Worm (Caenorhabditis elegans) whole organism, young adult: ENCODE results near the gene F45H10.2.

Experiments
- B0035.1 ChIP-seq: sonication (generic microtip); optimal IDR thresholded peaks from 2 replicates; lab custom pipeline; 2016; ENCODE audit warnings: missing genetic modification characterization, mild to moderate bottlenecking, missing compliant biosample characterization, missing genotype, missing genetic modification reagents
- C06A6.2 ChIP-seq: fragments of 200-800 bp; sonication (Bioruptor generic); conservative IDR thresholded peaks from 2 replicates; pipeline ENCODE4 v1.3.6; 2022; ENCODE audit warnings: missing genetic modification characterization, missing compliant biosample characterization
- F22D6.2 ChIP-seq: sonication (generic microtip); optimal IDR thresholded peaks from 2 replicates; lab custom pipeline; 2016; ENCODE audit warnings: mild to moderate bottlenecking, missing genetic modification characterization, missing compliant biosample characterization
- F49E8.2 ChIP-seq: sonication (generic microtip); optimal IDR thresholded peaks from 3 replicates; lab custom pipeline; 2017; ENCODE audit warnings: missing genetic modification characterization, mild to moderate bottlenecking, missing compliant biosample characterization, antibody characterized with exemption, moderate library complexity; ENCODE audit not compliant: insufficient read depth
- F57C9.4 ChIP-seq: sonication (generic microtip); optimal IDR thresholded peaks from 2 replicates; lab custom pipeline; 2017; ENCODE audit warnings: mild to moderate bottlenecking, missing genetic modification characterization, missing compliant biosample characterization
- K12H6.12 ChIP-seq: fragments of 200-800 bp; sonication (Bioruptor generic); optimal IDR thresholded peaks from 2 replicates; lab custom pipeline; 2018; ENCODE audit warnings: mild to moderate bottlenecking, missing genetic modification characterization, missing compliant biosample characterization
- T07F8.4 ChIP-seq: sonication (generic microtip); optimal IDR thresholded peaks from 2 replicates; lab custom pipeline; 2016; ENCODE audit warnings: mild to moderate bottlenecking, missing genetic modification characterization, moderate library complexity, missing compliant biosample characterization
- Y53G8AR.9 ChIP-seq: fragments of 200-800 bp; sonication (Bioruptor generic); conservative IDR thresholded peaks from 2 replicates; pipeline ENCODE4 v1.3.6; 2022; ENCODE audit warnings: missing genetic modification reagents, missing genetic modification characterization, missing compliant biosample characterization
- Y56A3A.18 ChIP-seq: fragments of 200-800 bp; sonication (Bioruptor generic); IDR thresholded peaks from 2 replicates; pipeline ENCODE4 v1.3.6; 2022; ENCODE audit warnings: missing genetic modification reagents, missing genetic modification characterization, missing compliant biosample characterization
- Y79H2A.3 ChIP-seq: fragments of 200-800 bp; sonication (Bioruptor generic); conservative IDR thresholded peaks from 2 replicates; pipeline ENCODE4 v1.3.6; 2022; ENCODE audit warnings: missing genetic modification reagents, missing genetic modification characterization, missing compliant biosample characterization
- akir-1 ChIP-seq: fragments of 200-800 bp; sonication (Bioruptor generic); optimal IDR thresholded peaks from 2 replicates; lab custom pipeline; 2018; ENCODE audit warnings: mild to moderate bottlenecking, missing genetic modification characterization, moderate library complexity, missing compliant biosample characterization
- ama-1 ChIP-seq, 3 experiments: fragments of 150-350 bp in 1 of 3; sonication (generic microtip) in 2 of 3; optimal IDR thresholded peaks; 2 replicates each; lab custom pipeline; 2014 to 2018; ENCODE audit warnings: missing biosample characterization in 2 of 3, missing genetic modification characterization in 2 of 3, missing genetic modification reagents in 2 of 3
- atf-7 ChIP-seq: sonication (generic microtip); optimal IDR thresholded peaks from 2 replicates; lab custom pipeline; 2017; ENCODE audit warnings: mild to moderate bottlenecking, missing genetic modification characterization, missing compliant biosample characterization
- attf-6 ChIP-seq: fragments of 200-800 bp; sonication (Bioruptor generic); IDR thresholded peaks from 2 replicates; pipeline ENCODE4 v1.3.6; 2022; ENCODE audit warnings: missing genetic modification reagents, missing genetic modification characterization, missing compliant biosample characterization
- bed-1 ChIP-seq: fragments of 200-800 bp; sonication (Bioruptor generic); IDR thresholded peaks from 2 replicates; pipeline ENCODE4 v1.3.6; 2022; ENCODE audit warnings: missing genetic modification reagents, missing genetic modification characterization, missing compliant biosample characterization
- bed-2 ChIP-seq: fragments of 200-800 bp; sonication (Bioruptor generic); IDR thresholded peaks from 2 replicates; pipeline ENCODE4 v1.3.6; 2022; ENCODE audit warnings: missing genetic modification reagents, missing genetic modification characterization, missing compliant biosample characterization
- ceh-27 ChIP-seq: fragments of 200-800 bp; sonication (Bioruptor generic); optimal IDR thresholded peaks from 2 replicates; lab custom pipeline; 2018; ENCODE audit warnings: mild to moderate bottlenecking, missing genetic modification characterization, moderate library complexity, missing compliant biosample characterization
- chd-7 ChIP-seq: sonication (generic microtip); optimal IDR thresholded peaks from 2 replicates; lab custom pipeline; 2016; ENCODE audit warnings: mild to moderate bottlenecking, missing genetic modification characterization, moderate library complexity, missing compliant biosample characterization
- dpff-1 ChIP-seq: sonication (generic microtip); optimal IDR thresholded peaks from 2 replicates; lab custom pipeline; 2017; ENCODE audit warnings: mild to moderate bottlenecking, missing genetic modification characterization, missing compliant biosample characterization
- efl-1 ChIP-seq: fragments of 150-350 bp; optimal IDR thresholded peaks from 2 replicates; lab custom pipeline; 2014; ENCODE audit warnings: missing biosample characterization, missing genetic modification reagents, missing genetic modification characterization
- egl-44 ChIP-seq: fragments of 200-800 bp; sonication (Bioruptor generic); IDR thresholded peaks from 2 replicates; pipeline ENCODE4 v1.3.6; 2022; ENCODE audit warnings: missing genetic modification reagents, missing genetic modification characterization, missing compliant biosample characterization
- egrh-3 ChIP-seq: fragments of 200-800 bp; sonication (Bioruptor generic); IDR thresholded peaks from 2 replicates; pipeline ENCODE4 v1.3.6; 2022; ENCODE audit warnings: missing genetic modification reagents, missing genetic modification characterization, missing compliant biosample characterization
- ekl-4 ChIP-seq: fragments of 200-800 bp; sonication (Bioruptor generic); IDR thresholded peaks from 2 replicates; pipeline ENCODE4 v1.3.6; 2022; ENCODE audit warnings: missing genetic modification reagents, missing genetic modification characterization, missing compliant biosample characterization
- ets-4 ChIP-seq: fragments of 200-800 bp; sonication (Bioruptor generic); optimal IDR thresholded peaks from 2 replicates; lab custom pipeline; 2018; ENCODE audit warnings: mild to moderate bottlenecking, missing genetic modification characterization, missing compliant biosample characterization
- hlh-26 ChIP-seq: fragments of 200-800 bp; sonication (Bioruptor generic); conservative IDR thresholded peaks from 2 replicates; pipeline ENCODE4 v1.3.6; 2022; ENCODE audit warnings: missing genetic modification reagents, missing genetic modification characterization, missing compliant biosample characterization
- hmg-20 ChIP-seq: fragments of 200-800 bp; sonication (Bioruptor generic); IDR thresholded peaks from 2 replicates; pipeline ENCODE4 v1.3.6; 2022; ENCODE audit warnings: missing genetic modification reagents, missing genetic modification characterization, missing compliant biosample characterization
- hsf-1 ChIP-seq: fragments of 200-800 bp; sonication (Bioruptor generic); IDR thresholded peaks from 2 replicates; pipeline ENCODE4 v1.3.6; 2022; ENCODE audit warnings: missing genetic modification reagents, missing genetic modification characterization, missing compliant biosample characterization
- lag-1 ChIP-seq: fragments of 200-800 bp; sonication (Bioruptor generic); IDR thresholded peaks from 2 replicates; pipeline ENCODE4 v1.3.6; 2022; ENCODE audit warnings: missing genetic modification reagents, missing genetic modification characterization, missing compliant biosample characterization
- let-526 ChIP-seq: fragments of 200-800 bp; sonication (Bioruptor generic); IDR thresholded peaks from 2 replicates; pipeline ENCODE4 v1.3.6; 2022; ENCODE audit warnings: missing genetic modification reagents, missing genetic modification characterization, missing compliant biosample characterization
- lin-26 ChIP-seq: fragments of 200-800 bp; sonication (Bioruptor generic); IDR thresholded peaks from 2 replicates; pipeline ENCODE4 v1.3.6; 2022; ENCODE audit warnings: missing genetic modification reagents, missing genetic modification characterization, missing compliant biosample characterization
- lsy-27 ChIP-seq: sonication (generic microtip); optimal IDR thresholded peaks from 2 replicates; lab custom pipeline; 2017; ENCODE audit warnings: missing genetic modification characterization, mild to moderate bottlenecking, missing compliant biosample characterization, antibody characterized with exemption, missing genotype, borderline replicate concordance; ENCODE audit not compliant: insufficient read depth
- madf-10 ChIP-seq: sonication (generic microtip); optimal IDR thresholded peaks from 2 replicates; lab custom pipeline; 2016; ENCODE audit warnings: mild to moderate bottlenecking, missing genetic modification characterization, missing compliant biosample characterization
- madf-3 ChIP-seq: fragments of 200-800 bp; sonication (Bioruptor generic); IDR thresholded peaks from 2 replicates; pipeline ENCODE4 v1.3.6; 2022; ENCODE audit warnings: missing genetic modification reagents, missing genetic modification characterization, missing compliant biosample characterization
- mcd-1 ChIP-seq: fragments of 200-800 bp; sonication (Bioruptor generic); IDR thresholded peaks from 2 replicates; pipeline ENCODE4 v1.3.6; 2022; ENCODE audit warnings: missing genetic modification reagents, missing genetic modification characterization, missing compliant biosample characterization
- mxl-1 ChIP-seq: sonication (generic microtip); optimal IDR thresholded peaks from 2 replicates; lab custom pipeline; 2016; ENCODE audit warnings: missing genetic modification characterization, missing compliant biosample characterization
- nfya-1 ChIP-seq: sonication (generic microtip); optimal IDR thresholded peaks from 2 replicates; lab custom pipeline; 2017; ENCODE audit warnings: antibody characterized with exemption, missing compliant biosample characterization, missing genetic modification characterization, borderline replicate concordance; ENCODE audit not compliant: insufficient read depth
- nfyb-1 ChIP-seq: fragments of 200-800 bp; sonication (Bioruptor generic); IDR thresholded peaks from 2 replicates; pipeline ENCODE4 v1.3.6; 2022; ENCODE audit warnings: missing genetic modification reagents, missing genetic modification characterization, missing compliant biosample characterization
- nhr-179 ChIP-seq: sonication (generic microtip); optimal IDR thresholded peaks from 2 replicates; lab custom pipeline; 2016; ENCODE audit warnings: mild to moderate bottlenecking, missing genetic modification characterization, missing compliant biosample characterization
- nhr-80 ChIP-seq: sonication (generic microtip); optimal IDR thresholded peaks from 2 replicates; lab custom pipeline; 2016; ENCODE audit warnings: missing genetic modification characterization, missing compliant biosample characterization
- sdz-38 ChIP-seq: sonication (generic microtip); optimal IDR thresholded peaks from 2 replicates; lab custom pipeline; 2016; ENCODE audit warnings: missing genotype, missing genetic modification characterization, missing compliant biosample characterization
- snpc-1.3 ChIP-seq: sonication (generic microtip); optimal IDR thresholded peaks from 2 replicates; lab custom pipeline; 2017; ENCODE audit warnings: missing genetic modification characterization, mild to moderate bottlenecking, missing compliant biosample characterization, antibody characterized with exemption, moderate library complexity, missing genotype, missing genetic modification reagents; ENCODE audit not compliant: insufficient read depth
- zim-3 ChIP-seq: sonication (generic microtip); optimal IDR thresholded peaks from 2 replicates; lab custom pipeline; 2017; ENCODE audit warnings: mild to moderate bottlenecking, missing genetic modification characterization, moderate library complexity, missing compliant biosample characterization
- ztf-25 ChIP-seq: fragments of 200-800 bp; sonication (Bioruptor generic); IDR thresholded peaks from 2 replicates; pipeline ENCODE4 v1.3.6; 2022; ENCODE audit warnings: missing genetic modification reagents, missing genetic modification characterization, missing compliant biosample characterization
- ztf-6 ChIP-seq: fragments of 200-800 bp; sonication (Bioruptor generic); IDR thresholded peaks from 2 replicates; pipeline ENCODE4 v1.3.6; 2022; ENCODE audit warnings: missing genetic modification reagents, missing genetic modification characterization, missing compliant biosample characterization

Gene F45H10.2

ce11 chrII:13472101-13472500, 20.7 kb downstream of the F45H10.2 start, which contains the start of gene E01G4.5:
Gene E01G4.5 (plus strand): TSS chrII:13472401.
- TF ChIP-seq ama-1 (optimal IDR thresholded peaks at IDR 0.05; lab: Kevin White, UChicago) = no peak
- TF ChIP-seq ama-1 (GFP tag; optimal IDR thresholded peaks at IDR 0.05; lab: Kevin White, UChicago) = no peak
- no peak for TF ChIP-seq K12H6.12 (tag; lab: Kevin White, UChicago)

- no peak for TF ChIP-seq F57C9.4 (tag; lab: Kevin White, UChicago)
- no peak for TF ChIP-seq Y56A3A.18 (GFP tag; lab: Robert Waterston, UW)
- TF ChIP-seq F49E8.2 = no peak
- TF ChIP-seq ztf-25 (GFP tag; lab: Robert Waterston, UW) = no peak
- TF ChIP-seq nfya-1 (tag; lab: Kevin White, UChicago) = no peak
- no peak for TF ChIP-seq ets-4
- no peak for TF ChIP-seq Y53G8AR.9 (GFP tag; lab: Robert Waterston, UW)
- no peak for TF ChIP-seq let-526
- TF ChIP-seq mcd-1 (GFP tag; lab: Robert Waterston, UW) = no peak
- no peak for TF ChIP-seq efl-1 (GFP tag; lab: Kevin White, UChicago)
- no peak for TF ChIP-seq chd-7
- no peak for TF ChIP-seq snpc-1.3
- TF ChIP-seq dpff-1 = no peak
- TF ChIP-seq ceh-27 (GFP tag; lab: Kevin White, UChicago) = no peak
- no peak for TF ChIP-seq ekl-4 (GFP tag; lab: Robert Waterston, UW)
- no peak for TF ChIP-seq bed-1 (GFP tag; lab: Robert Waterston, UW)
- no peak for TF ChIP-seq nfyb-1 (GFP tag; lab: Robert Waterston, UW)
- no peak for TF ChIP-seq egrh-3 (GFP tag; lab: Robert Waterston, UW)
- no peak for TF ChIP-seq zim-3 (tag; lab: Kevin White, UChicago)
- no peak for TF ChIP-seq B0035.1 (tag; lab: Kevin White, UChicago)
Observed at ce11 chrII:13470655-13471054, 22.2 kb downstream of the F45H10.2 start.

DNA sequence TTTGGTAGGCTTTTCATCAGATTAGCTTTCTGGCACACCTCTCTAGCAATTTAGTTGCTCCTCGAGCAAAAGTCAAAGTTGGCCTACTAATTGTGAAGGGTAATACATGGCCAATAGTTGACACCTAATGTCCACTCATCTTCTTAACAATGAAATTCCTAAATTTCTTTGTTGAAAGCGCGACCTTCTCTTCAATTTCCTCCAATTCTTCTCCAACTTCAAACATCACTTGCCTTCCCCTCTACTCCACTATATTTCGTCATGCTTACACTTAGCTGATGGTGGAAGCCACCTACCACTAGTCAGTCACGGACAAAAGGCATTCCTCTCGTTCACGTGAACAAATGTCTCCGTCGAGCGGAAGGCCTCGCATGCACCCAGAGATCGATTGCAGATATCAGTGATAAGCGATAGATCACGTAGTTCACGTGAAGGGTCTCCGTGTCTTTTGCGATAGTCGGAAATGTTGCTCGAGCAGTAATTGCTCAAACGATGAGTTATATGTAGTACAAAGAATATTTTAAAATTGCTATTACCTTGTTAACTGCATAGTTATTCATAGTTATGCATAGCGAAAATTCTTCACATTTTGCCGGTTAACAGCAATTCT, 23.7 kb downstream of the F45H10.2 start, which contains the start of gene E01G4.3:
Gene E01G4.3 (minus strand): TSS at position 560 of the 610 bp plus-strand sequence.
- no peak for TF ChIP-seq madf-3 (GFP tag; lab: Robert Waterston, UW)
- TF ChIP-seq sdz-38 (tag; lab: Kevin White, UChicago) = no peak
- no peak for TF ChIP-seq bed-2 (GFP tag; lab: Robert Waterston, UW)
- no peak for TF ChIP-seq akir-1
- no peak for TF ChIP-seq nhr-179 (tag; lab: Kevin White, UChicago)
- TF ChIP-seq lin-26 (GFP tag; lab: Robert Waterston, UW) = no peak; the same call in 1 of the 2 replicates
- no peak for TF ChIP-seq attf-6 (GFP tag; lab: Robert Waterston, UW)
- no peak for TF ChIP-seq C06A6.2 (GFP tag; lab: Robert Waterston, UW)
- peak; percentile 59 for TF ChIP-seq nhr-80 (tag; lab: Kevin White, UChicago)
- no peak for TF ChIP-seq F22D6.2 (tag; lab: Kevin White, UChicago)
- TF ChIP-seq mxl-1 (tag; lab: Kevin White, UChicago) = no peak
- peak; percentile 18 for TF ChIP-seq madf-10 (tag; lab: Kevin White, UChicago)
- TF ChIP-seq nfya-1 (tag; lab: Kevin White, UChicago) = no peak
- 0 out of 2 replicates have a peak, but pooled peaks have one; percentile 11 for TF ChIP-seq egl-44 (GFP tag; lab: Robert Waterston, UW)
- no peak for TF ChIP-seq lsy-27 (tag; lab: Kevin White, UChicago)
- no peak for TF ChIP-seq ztf-25 (GFP tag; lab: Robert Waterston, UW)
- TF ChIP-seq hmg-20 (GFP tag; lab: Robert Waterston, UW) = no peak
- TF ChIP-seq hsf-1 = no peak
- no peak for TF ChIP-seq T07F8.4 (tag; lab: Kevin White, UChicago)
- no peak for TF ChIP-seq ztf-6
- TF ChIP-seq efl-1 (GFP tag; lab: Kevin White, UChicago) = no peak
- peak; percentile 67 for TF ChIP-seq atf-7
- TF ChIP-seq let-526 = no peak
- no peak for TF ChIP-seq lag-1 (GFP tag; lab: Robert Waterston, UW)
- no peak for TF ChIP-seq Y79H2A.3 (GFP tag; lab: Robert Waterston, UW)
- TF ChIP-seq ceh-27 (GFP tag; lab: Kevin White, UChicago) = no peak
- TF ChIP-seq hlh-26 (GFP tag; lab: Robert Waterston, UW) = no peak
- TF ChIP-seq Y56A3A.18 (GFP tag; lab: Robert Waterston, UW) = 0 out of 2 replicates have a peak, but pooled peaks have one; percentile 35
- peak; percentile 53 for TF ChIP-seq mcd-1 (GFP tag; lab: Robert Waterston, UW)
